Worm (Caenorhabditis elegans) whole organism, L4 larva: ENCODE measurements around the gene T11F9.14.
"Not testable (repeated sequence)": the region's sequence is repeated elsewhere in the genome, so short reads cannot be mapped to it uniquely, and the experiment has no call there.

Experiments used
- F37D6.2 ChIP-seq: sonication (generic microtip); optimal IDR thresholded peaks from 2 replicates; lab custom pipeline; 2016; ENCODE audit warnings: mild to moderate bottlenecking, missing genetic modification characterization, missing compliant biosample characterization
- R02D3.7 ChIP-seq: fragments of 150-350 bp; sonication (generic microtip); optimal IDR thresholded peaks from 3 replicates; lab custom pipeline; 2014; ENCODE audit warnings: missing biosample characterization, missing genetic modification characterization
- T20F7.1 ChIP-seq: fragments of 200-800 bp; sonication (Bioruptor generic); optimal IDR thresholded peaks from 2 replicates; lab custom pipeline; 2018; ENCODE audit warnings: mild to moderate bottlenecking, missing genetic modification characterization, missing compliant biosample characterization
- T26A8.4 ChIP-seq: fragments of 200-800 bp; sonication (Bioruptor generic); IDR thresholded peaks from 2 replicates; pipeline ENCODE4 v1.3.6; 2022; ENCODE audit warnings: missing genetic modification characterization, missing compliant biosample characterization
- Y105C5A.15 ChIP-seq: fragments of 200-800 bp; sonication (Bioruptor generic); IDR thresholded peaks from 2 replicates; pipeline ENCODE4 v1.3.6; 2022; ENCODE audit warnings: missing genetic modification characterization, missing compliant biosample characterization
- aha-1 ChIP-seq: fragments of 150-350 bp; peaks from one replicate; lab custom pipeline; 2014; ENCODE audit warnings: missing biosample characterization, missing genetic modification characterization
- ceh-28 ChIP-seq: fragments of 150-350 bp; optimal IDR thresholded peaks from 2 replicates; lab custom pipeline; 2014; ENCODE audit warnings: missing biosample characterization, missing genetic modification reagents, missing genetic modification characterization
- ctbp-1 ChIP-seq: fragments of 200-800 bp; sonication (Bioruptor generic); IDR thresholded peaks from 2 replicates; pipeline ENCODE4 v1.3.6; 2022; ENCODE audit warnings: missing genetic modification reagents, missing genetic modification characterization, missing compliant biosample characterization
- daf-16 ChIP-seq, 3 experiments: sonication (generic microtip); optimal IDR thresholded peaks; 2 replicates each; lab custom pipeline; 2016 to 2017; ENCODE audit warnings: missing genetic modification characterization in 3 of 3, missing genetic modification reagents in 3 of 3, mild to moderate bottlenecking in 2 of 3, missing compliant biosample characterization in 2 of 3, missing biosample characterization in 1 of 3, moderate library complexity in 1 of 3
- daf-19 ChIP-seq: fragments of 200-800 bp; sonication (Bioruptor generic); conservative IDR thresholded peaks from 2 replicates; pipeline ENCODE4 v1.3.6; 2022; ENCODE audit warnings: missing genetic modification characterization, missing compliant biosample characterization
- dmd-6 ChIP-seq: fragments of 200-800 bp; sonication (Bioruptor generic); IDR thresholded peaks from 2 replicates; pipeline ENCODE4 v1.3.6; 2022; ENCODE audit warnings: missing genetic modification reagents, missing genetic modification characterization, missing compliant biosample characterization
- dmd-9 ChIP-seq: fragments of 200-800 bp; sonication (Bioruptor generic); IDR thresholded peaks from 2 replicates; pipeline ENCODE4 v1.3.6; 2022; ENCODE audit warnings: missing genetic modification reagents, missing genetic modification characterization, missing compliant biosample characterization
- dpl-1 ChIP-seq: fragments of 150-350 bp; optimal IDR thresholded peaks from 2 replicates; lab custom pipeline; 2014; ENCODE audit warnings: missing biosample characterization, missing genetic modification reagents, missing genetic modification characterization
- dve-1 ChIP-seq: sonication (generic microtip); optimal IDR thresholded peaks from 2 replicates; lab custom pipeline; 2017; ENCODE audit warnings: antibody characterized with exemption, mild to moderate bottlenecking, missing genetic modification characterization, missing compliant biosample characterization; ENCODE audit not compliant: insufficient read depth
- hlh-11 ChIP-seq: fragments of 200-800 bp; sonication (Bioruptor generic); optimal IDR thresholded peaks from 2 replicates; lab custom pipeline; 2018; ENCODE audit warnings: mild to moderate bottlenecking, missing genetic modification characterization, missing compliant biosample characterization
- hlh-30 ChIP-seq: sonication (generic microtip); optimal IDR thresholded peaks from 2 replicates; lab custom pipeline; 2017; ENCODE audit warnings: antibody characterized with exemption, mild to moderate bottlenecking, missing genetic modification characterization, missing compliant biosample characterization; ENCODE audit not compliant: insufficient read depth
- hmg-1.1 ChIP-seq: fragments of 200-800 bp; sonication (Bioruptor generic); IDR thresholded peaks from 2 replicates; pipeline ENCODE4 v1.3.6; 2022; ENCODE audit warnings: missing genetic modification reagents, missing genetic modification characterization, missing compliant biosample characterization
- lin-1 ChIP-seq: fragments of 200-800 bp; sonication (Bioruptor generic); IDR thresholded peaks from 2 replicates; pipeline ENCODE4 v1.3.6; 2022; ENCODE audit warnings: missing genetic modification reagents, missing genetic modification characterization, missing compliant biosample characterization
- lin-38 ChIP-seq: fragments of 200-800 bp; sonication (Bioruptor generic); IDR thresholded peaks from 2 replicates; pipeline ENCODE4 v1.3.6; 2022; ENCODE audit warnings: missing genetic modification reagents, missing genetic modification characterization, missing compliant biosample characterization
- lir-3 ChIP-seq: sonication (generic microtip); optimal IDR thresholded peaks from 2 replicates; lab custom pipeline; 2016; ENCODE audit warnings: mild to moderate bottlenecking, missing genetic modification characterization, missing compliant biosample characterization
- lsy-2 ChIP-seq, 2 experiments: fragments of 150-350 bp in 1 of 2; sonication (generic microtip) in 1 of 2; optimal IDR thresholded peaks; 2 replicates each; lab custom pipeline; 2014 to 2017; ENCODE audit warnings: missing biosample characterization in 2 of 2, missing genetic modification characterization in 2 of 2
- mes-2 ChIP-seq: sonication (generic microtip); optimal IDR thresholded peaks from 2 replicates; lab custom pipeline; 2016; ENCODE audit warnings: missing genotype, mild to moderate bottlenecking, missing genetic modification characterization, missing compliant biosample characterization; ENCODE audit not compliant: poor library complexity, severe bottlenecking
- mxl-3 ChIP-seq: fragments of 200-800 bp; sonication (Bioruptor generic); optimal IDR thresholded peaks from 2 replicates; lab custom pipeline; 2018; ENCODE audit warnings: mild to moderate bottlenecking, missing genetic modification characterization, missing compliant biosample characterization
- nhr-11 ChIP-seq: fragments of 150-350 bp; optimal IDR thresholded peaks from 2 replicates; lab custom pipeline; 2014; ENCODE audit warnings: missing biosample characterization, missing genetic modification characterization
- nhr-25 ChIP-seq: sonication (generic microtip); optimal IDR thresholded peaks from 2 replicates; lab custom pipeline; 2017; ENCODE audit warnings: missing genetic modification characterization, mild to moderate bottlenecking, missing compliant biosample characterization, antibody characterized with exemption, moderate library complexity, borderline replicate concordance; ENCODE audit not compliant: insufficient read depth
- nhr-28 ChIP-seq: fragments of 150-350 bp; optimal IDR thresholded peaks from 2 replicates; lab custom pipeline; 2014; ENCODE audit warnings: missing biosample characterization, missing genetic modification characterization
- nhr-42 ChIP-seq: fragments of 200-800 bp; sonication (Bioruptor generic); IDR thresholded peaks from 2 replicates; pipeline ENCODE4 v1.3.6; 2022; ENCODE audit warnings: missing genetic modification characterization, missing compliant biosample characterization
- pha-4 ChIP-seq, 2 experiments: fragments of 150-350 bp in 1 of 2; fragments of 200-800 bp in 1 of 2; sonication (Bioruptor generic) in 1 of 2; IDR thresholded peaks in 1 of 2; optimal IDR thresholded peaks in 1 of 2; 2 replicates each; pipeline versions ENCODE4 v1.3.6 to Lab custom; 2014 to 2022; ENCODE audit warnings: missing genetic modification characterization in 2 of 2, missing genetic modification reagents in 2 of 2, missing biosample characterization in 1 of 2, missing compliant biosample characterization in 1 of 2
- php-3 ChIP-seq: fragments of 200-800 bp; sonication (Bioruptor generic); IDR thresholded peaks from 2 replicates; pipeline ENCODE4 v1.3.6; 2022; ENCODE audit warnings: missing genetic modification reagents, missing genetic modification characterization, missing compliant biosample characterization
- pqm-1 ChIP-seq: sonication (generic microtip); optimal IDR thresholded peaks from 2 replicates; lab custom pipeline; 2017; ENCODE audit warnings: missing biosample characterization, missing genetic modification characterization
- set-16 ChIP-seq: fragments of 200-800 bp; sonication (Bioruptor generic); IDR thresholded peaks from 2 replicates; pipeline ENCODE4 v1.3.6; 2022; ENCODE audit warnings: missing genetic modification reagents, missing genetic modification characterization, missing compliant biosample characterization
- snpc-4 ChIP-seq: fragments of 150-350 bp; optimal IDR thresholded peaks from 2 replicates; lab custom pipeline; 2014; ENCODE audit warnings: missing biosample characterization, missing genetic modification characterization
- tra-1 ChIP-seq: fragments of 200-800 bp; sonication (Bioruptor generic); IDR thresholded peaks from 2 replicates; pipeline ENCODE4 v1.3.6; 2022; ENCODE audit warnings: missing genetic modification reagents, missing genetic modification characterization, missing compliant biosample characterization
- unc-62 ChIP-seq, 3 experiments: fragments of 150-350 bp in 1 of 3; sonication (generic microtip); optimal IDR thresholded peaks in 2 of 3; peaks in 1 of 3; 1 replicate in 1 of 3; 2 replicates in 2 of 3; lab custom pipeline; 2014 to 2017; ENCODE audit warnings: missing biosample characterization in 3 of 3, missing genetic modification characterization in 3 of 3, missing genetic modification reagents in 3 of 3, missing genotype in 1 of 3
- zag-1 ChIP-seq: fragments of 150-350 bp; optimal IDR thresholded peaks from 2 replicates; lab custom pipeline; 2014; ENCODE audit warnings: missing biosample characterization, missing genetic modification characterization
- zip-11 ChIP-seq: fragments of 200-800 bp; sonication (Bioruptor generic); IDR thresholded peaks from 2 replicates; pipeline ENCODE4 v1.3.6; 2022; ENCODE audit warnings: missing genetic modification characterization, missing compliant biosample characterization

T11F9.14 gene

ce11 chrV:11515145-11515544 is 34.5 kb upstream of the T11F9.14 start:
- TF ChIP-seq T20F7.1 (GFP tag; lab: Kevin White, UChicago) (no peak), unc-62 (GFP tag; optimal IDR thresholded peaks at IDR 0.05 in 1 of 2; lab: Kevin White, UChicago) (peak in 1 of 2 experiments; percentile 98), unc-62 (tag; optimal IDR thresholded peaks at IDR 0.05; lab: Kevin White, UChicago) (no peak), hlh-30 (tag; lab: Kevin White, UChicago) (no peak)
- TF ChIP-seq, all 104 proteins: peak for 1

- no peak for TF ChIP-seq Y105C5A.15 (GFP tag; lab: Robert Waterston, UW)
- peak; percentile 81 for TF ChIP-seq nhr-28 (tag; lab: Kevin White, UChicago)
- no peak for TF ChIP-seq dmd-9 (GFP tag; lab: Robert Waterston, UW)
- no peak for TF ChIP-seq zip-11
- no peak for TF ChIP-seq daf-16 (GFP tag; optimal IDR thresholded peaks at IDR 0.05; lab: Kevin White, UChicago)
- TF ChIP-seq daf-16 (tag; optimal IDR thresholded peaks at IDR 0.05; lab: Kevin White, UChicago), result peak; percentile 15
- peak; percentile 4 for TF ChIP-seq pqm-1 (tag; lab: Kevin White, UChicago)
These were observed 34.0 kb upstream of the T11F9.14 start, which contains the start of gene C55A6.6 for ce11 chrV:11514677-11515076. TSS of gene C55A6.6 (minus strand) at chrV:11514737.

- TF ChIP-seq ceh-28 (tag; lab: Kevin White, UChicago), result no peak
- TF ChIP-seq lin-1 (GFP tag; lab: Robert Waterston, UW), result no peak
- TF ChIP-seq F37D6.2 (tag; lab: Kevin White, UChicago), result no peak
- no peak for TF ChIP-seq mes-2
- TF ChIP-seq nhr-42 (GFP tag; lab: Robert Waterston, UW), result no peak
- no peak for TF ChIP-seq mxl-3 (GFP tag; lab: Kevin White, UChicago)
- no peak for TF ChIP-seq set-16 (GFP tag; lab: Robert Waterston, UW)
- no peak for TF ChIP-seq aha-1 (tag; lab: Kevin White, UChicago)
- no peak for TF ChIP-seq zag-1 (tag; lab: Kevin White, UChicago)
- peak in 1 of 2 experiments; percentile 34 for TF ChIP-seq unc-62 (GFP tag; optimal IDR thresholded peaks at IDR 0.05 in 1 of 2; lab: Kevin White, UChicago)
- no peak for TF ChIP-seq unc-62 (tag; optimal IDR thresholded peaks at IDR 0.05; lab: Kevin White, UChicago)
- no peak for TF ChIP-seq daf-16 (GFP tag; optimal IDR thresholded peaks at IDR 0.05; lab: Kevin White, UChicago)
- peak; percentile 9 for TF ChIP-seq daf-16 (tag; optimal IDR thresholded peaks at IDR 0.05; lab: Kevin White, UChicago)
- TF ChIP-seq ctbp-1 (GFP tag; lab: Robert Waterston, UW), result no peak
- no peak for TF ChIP-seq php-3 (GFP tag; lab: Robert Waterston, UW)
- TF ChIP-seq lir-3, result no peak
- TF ChIP-seq, all 104 proteins: peak for 2
These were observed 32.8 kb upstream of the T11F9.14 start, which contains the start of gene C55A6.3 for ce11 chrV:11513432-11513831. TSS of gene C55A6.3 (minus strand) at chrV:11513532.

ce11 chrV:11508773-11509172 is 28.1 kb upstream of the T11F9.14 start, which contains the start of gene ttll-5:
TSS of gene ttll-5 (plus strand) at chrV:11509060.
- no peak for TF ChIP-seq tra-1
- TF ChIP-seq nhr-28 (tag; lab: Kevin White, UChicago), result peak; percentile 36
- peak; percentile 8 for TF ChIP-seq nhr-25

ce11 chrV:11506347-11506746 is 25.7 kb upstream of the T11F9.14 start:
- TF ChIP-seq daf-16 (GFP tag; optimal IDR thresholded peaks at IDR 0.05; lab: Kevin White, UChicago) (peak in 1 of 2 experiments; percentile 97), daf-16 (tag; optimal IDR thresholded peaks at IDR 0.05; lab: Kevin White, UChicago) (no peak), snpc-4 (tag; lab: Kevin White, UChicago) (no peak), hlh-11 (tag; lab: Kevin White, UChicago) (peak; percentile 51), php-3 (GFP tag; lab: Robert Waterston, UW) (no peak), nhr-11 (peak; percentile 24)

DNA sequence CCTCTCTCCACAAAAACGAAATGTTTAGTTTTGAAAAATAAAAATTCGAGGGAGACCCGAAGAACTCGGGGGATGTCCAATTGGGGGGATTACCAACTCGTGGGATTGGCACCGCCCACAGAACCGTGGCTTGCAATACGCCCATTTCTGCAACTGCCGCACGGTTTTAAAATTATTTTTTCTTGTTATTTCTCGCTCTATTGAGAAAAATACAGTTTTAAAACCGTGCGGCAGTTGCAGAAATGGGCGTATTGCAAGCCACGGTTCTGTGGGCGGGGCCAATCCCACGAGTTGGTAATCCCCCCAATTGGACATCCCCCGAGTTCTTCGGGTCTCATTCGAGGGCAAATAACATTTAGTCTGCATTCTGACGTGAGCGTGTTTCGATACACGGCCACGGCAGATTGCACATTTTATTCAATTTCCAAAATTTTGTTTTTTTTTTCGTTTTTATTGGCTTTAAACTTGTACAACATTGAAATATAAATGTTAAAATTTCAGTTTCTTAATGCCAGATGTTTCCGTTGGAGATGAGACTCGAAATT is 24.3 kb upstream of the T11F9.14 start, which contains the start of the genes C55A6.1 and C55A6.10:
Gene C55A6.1 (minus strand): TSS at position 116 of the 545 bp plus-strand sequence.
Gene C55A6.10 (plus strand): TSS at position 495 of the 545 bp plus-strand sequence.
- TF ChIP-seq pha-4 (GFP tag; IDR thresholded peaks at IDR 0.05; lab: Robert Waterston, UW) (peak; percentile 88), dmd-6 (GFP tag; lab: Robert Waterston, UW) (peak; percentile 79), dve-1 (tag; lab: Kevin White, UChicago) (peak; percentile 56), lin-38 (GFP tag; lab: Robert Waterston, UW) (peak; percentile 87), R02D3.7 (tag; lab: Kevin White, UChicago) (peak; percentile 5), T26A8.4 (peak; percentile 68), T20F7.1 (GFP tag; lab: Kevin White, UChicago) (peak; percentile 36), ctbp-1 (GFP tag; lab: Robert Waterston, UW) (peak; percentile 95), dmd-9 (GFP tag; lab: Robert Waterston, UW) (peak; percentile 67; the same call in 1 of the 2 replicates), lsy-2 (tag; optimal IDR thresholded peaks at IDR 0.05; lab: Kevin White, UChicago) (peak; percentile 31 to 81), mes-2 (peak; percentile 89), daf-16 (tag; optimal IDR thresholded peaks at IDR 0.05; lab: Kevin White, UChicago) (peak; percentile 51), daf-19 (GFP tag; lab: Robert Waterston, UW) (0 out of 2 replicates have a peak, but pooled peaks have one; percentile 38), hmg-1.1 (GFP tag; lab: Robert Waterston, UW) (peak; percentile 91), hlh-11 (tag; lab: Kevin White, UChicago) (peak; percentile 61), dpl-1 (GFP tag; lab: Kevin White, UChicago) (peak; percentile 44)
- not testable (repeated sequence) for TF ChIP-seq pha-4 (tag; optimal IDR thresholded peaks at IDR 0.05; lab: Kevin White, UChicago); daf-16 (GFP tag; optimal IDR thresholded peaks at IDR 0.05; lab: Kevin White, UChicago)
